Worm (Caenorhabditis elegans) whole organism, L4/young adult: Measurements from ENCODE around the gene T22D1.5.

ENCODE experiments used
- W03F9.2 ChIP-seq: fragments of 150-350 bp; optimal IDR thresholded peaks from 2 replicates; lab custom pipeline; 2014; ENCODE audit warnings: missing biosample characterization, missing genetic modification characterization
- him-1 ChIP-seq: sonication (generic microtip); optimal IDR thresholded peaks from 2 replicates; lab custom pipeline; 2016; ENCODE audit warnings: missing genotype, missing genetic modification reagents, missing genetic modification characterization, missing compliant biosample characterization

DNA sequence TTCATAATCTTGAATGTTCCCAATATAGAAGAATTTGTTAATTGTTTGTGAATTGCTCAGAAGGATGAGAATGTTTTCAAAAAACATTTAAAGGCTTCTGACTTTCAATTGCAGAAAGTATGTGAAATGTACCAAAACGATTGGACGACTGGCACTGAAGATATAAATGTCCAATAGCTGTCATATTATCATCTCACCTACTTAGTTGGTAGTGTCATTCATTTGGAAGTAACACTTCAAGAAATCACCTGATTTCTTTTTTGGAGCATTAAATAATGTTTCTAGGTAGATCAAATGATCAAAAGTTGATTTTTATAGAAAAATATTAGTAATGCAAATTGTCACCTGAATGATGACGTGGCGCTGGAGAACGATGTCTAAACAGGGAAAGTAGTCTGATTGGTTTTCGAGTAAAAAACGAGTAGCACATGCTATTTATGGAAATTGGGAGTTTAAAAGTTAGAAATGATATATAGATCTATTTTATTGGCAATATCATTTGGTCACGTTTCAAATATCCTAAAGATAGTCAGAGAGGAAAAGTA, 24.0 kb upstream of the T22D1.5 start:
- TF ChIP-seq him-1: no peak
- no peak for TF ChIP-seq W03F9.2 (tag; lab: Kevin White, UChicago)
